Fruit fly (Drosophila melanogaster): Measurements from ENCODE around the gene CG6118.

Gene CG6118

DNA sequence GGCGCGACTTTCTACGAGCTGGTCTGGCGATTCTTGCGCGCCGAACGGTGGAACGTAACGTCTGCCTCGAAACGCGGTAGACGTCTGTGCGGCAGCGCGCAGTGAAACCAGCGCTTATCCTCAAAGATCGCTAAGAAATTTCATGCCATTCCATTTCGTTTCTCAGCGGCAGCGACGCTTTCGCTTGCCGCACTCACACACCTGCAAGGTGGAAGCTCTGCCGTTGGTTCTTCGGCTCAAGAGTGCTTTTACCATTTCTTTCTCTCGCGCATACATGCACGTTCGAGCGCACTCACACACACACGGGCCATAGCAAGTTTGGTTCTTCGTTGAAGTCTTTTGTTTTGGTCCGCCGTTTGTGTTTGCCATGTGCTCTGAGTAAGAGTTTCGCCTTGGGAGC is at the start of gene CG6118:
Gene CG6118, minus strand, starts transcription at position 63 of the 400 bp plus-strand sequence.
- no peak for TF ChIP-seq Myc (optimal IDR thresholded peaks at IDR 0.05)
- TF ChIP-seq psq (optimal IDR thresholded peaks at IDR 0.05): no peak
- TF ChIP-seq insv (optimal IDR thresholded peaks at IDR 0.05): no peak
- no peak for TF ChIP-seq Sin3A (optimal IDR thresholded peaks at IDR 0.05)
- TF ChIP-seq ttk (optimal IDR thresholded peaks at IDR 0.05): no peak
- TF ChIP-seq h (optimal IDR thresholded peaks at IDR 0.05): no peak

DNA sequence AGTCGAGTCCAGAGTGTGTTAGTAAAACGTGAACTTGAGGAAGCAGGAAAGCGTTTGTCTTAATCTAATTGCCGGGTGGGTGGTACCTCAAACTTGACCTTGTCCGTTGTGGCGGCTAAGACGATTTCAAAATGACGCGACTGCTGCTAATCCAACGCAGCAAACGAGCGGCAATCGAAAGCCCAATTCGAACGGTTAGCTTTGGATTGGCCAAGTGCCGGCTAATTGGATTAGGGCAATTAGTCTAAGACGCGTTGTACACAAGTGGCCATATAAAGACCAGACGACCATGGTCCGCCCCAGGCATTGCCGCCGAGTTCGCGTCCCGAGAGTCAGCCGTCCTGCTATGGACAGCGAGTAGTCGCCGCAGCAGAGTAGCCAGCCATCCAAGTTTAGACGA is 48.3 kb upstream of the CG6118 start, which contains the start of gene Rh6:
Gene Rh6, plus strand, starts transcription at position 301 of the 400 bp plus-strand sequence.
- TF ChIP-seq ttk (optimal IDR thresholded peaks at IDR 0.05) (no peak), h (optimal IDR thresholded peaks at IDR 0.05) (no peak), insv (optimal IDR thresholded peaks at IDR 0.05) (no peak), psq (optimal IDR thresholded peaks at IDR 0.05) (no peak), Sin3A (optimal IDR thresholded peaks at IDR 0.05) (no peak), Myc (optimal IDR thresholded peaks at IDR 0.05) (no peak)

DNA sequence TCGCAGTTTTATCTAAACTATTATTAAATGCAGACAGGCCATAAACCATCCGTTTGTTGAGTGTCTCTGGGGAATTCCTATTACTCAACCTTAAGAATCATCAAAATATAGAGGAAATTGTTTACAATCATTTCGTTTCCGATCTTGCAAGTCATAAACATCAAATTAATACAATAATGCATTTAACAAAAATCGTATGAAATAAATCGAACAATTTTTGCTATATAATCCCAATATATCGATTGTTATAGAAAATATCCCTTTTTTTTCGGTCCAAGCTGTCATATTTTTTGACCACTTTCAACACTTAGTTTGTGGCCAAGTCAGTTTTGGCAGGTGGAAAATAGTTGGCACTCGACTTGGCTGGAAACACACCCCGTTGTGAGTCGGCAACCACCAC is 47.1 kb upstream of the CG6118 start, which contains the start of gene B9d1:
Gene B9d1, plus strand, starts transcription at position 301 of the 400 bp plus-strand sequence.
- TF ChIP-seq Myc (optimal IDR thresholded peaks at IDR 0.05) (no peak), Sin3A (optimal IDR thresholded peaks at IDR 0.05) (no peak), ttk (optimal IDR thresholded peaks at IDR 0.05) (no peak), h (optimal IDR thresholded peaks at IDR 0.05) (no peak), psq (optimal IDR thresholded peaks at IDR 0.05) (no peak), insv (optimal IDR thresholded peaks at IDR 0.05) (no peak)

DNA sequence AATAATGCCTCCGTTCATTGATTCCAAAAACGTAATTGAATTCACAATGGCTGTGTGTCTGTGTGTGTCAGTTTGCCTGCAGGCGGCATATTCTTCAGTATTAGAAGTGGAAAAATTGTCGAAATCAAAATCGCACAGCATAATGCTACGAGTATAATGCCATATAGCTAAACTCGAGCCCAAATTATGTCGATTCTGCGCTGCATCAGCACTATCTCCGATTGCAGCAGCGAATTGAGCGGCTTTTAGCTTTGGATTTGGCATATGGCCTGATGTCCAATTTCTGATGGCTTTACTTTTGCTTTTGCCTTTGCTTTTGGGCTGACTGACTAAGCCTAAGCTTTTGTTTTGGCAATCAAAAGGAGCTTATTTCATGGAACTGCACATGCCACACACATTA is 45.5 kb upstream of the CG6118 start:
- no peak for TF ChIP-seq psq (optimal IDR thresholded peaks at IDR 0.05)
- no peak for TF ChIP-seq Sin3A (optimal IDR thresholded peaks at IDR 0.05)
- no peak for TF ChIP-seq ttk (optimal IDR thresholded peaks at IDR 0.05)
- TF ChIP-seq h (optimal IDR thresholded peaks at IDR 0.05): no peak
- no peak for TF ChIP-seq Myc (optimal IDR thresholded peaks at IDR 0.05)

DNA sequence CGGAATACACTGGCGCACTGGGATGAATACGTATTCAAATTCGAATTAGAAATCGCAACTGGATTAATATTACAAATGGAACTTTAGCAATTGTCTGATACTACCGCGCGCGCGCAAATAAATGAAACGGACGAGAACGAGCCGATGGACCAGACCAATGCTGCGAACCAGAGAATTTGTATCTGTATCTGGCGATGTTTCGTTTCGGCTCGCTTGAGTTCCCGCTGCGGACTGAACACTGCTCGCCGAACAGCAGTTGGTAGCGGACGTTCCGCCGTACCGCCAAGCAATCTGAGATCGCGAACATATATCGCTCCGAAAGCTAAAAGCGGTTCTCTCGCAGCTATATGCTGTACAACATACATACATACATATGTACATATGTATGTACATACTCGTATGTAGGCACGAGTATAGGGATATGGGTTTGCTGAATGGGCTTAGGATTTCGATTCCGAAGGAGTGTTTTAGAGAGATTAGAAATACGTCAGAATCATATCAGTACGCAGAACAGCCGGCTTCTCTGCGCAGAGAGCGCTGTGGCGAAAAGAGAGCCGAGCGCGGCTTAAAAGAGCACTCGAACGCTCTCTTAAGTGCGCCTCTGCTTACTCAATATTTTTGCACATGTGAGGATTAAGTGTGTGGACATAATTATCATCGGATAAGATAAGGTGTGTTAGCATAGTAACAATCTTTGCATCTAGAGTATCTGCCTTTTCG is 41.6 kb upstream of the CG6118 start, which contains the start of gene AdamTS-A:
Gene AdamTS-A, minus strand, starts transcription at position 221 of the 720 bp plus-strand sequence.
- TF ChIP-seq psq (optimal IDR thresholded peaks at IDR 0.05): no peak
- TF ChIP-seq Myc (optimal IDR thresholded peaks at IDR 0.05): no peak
- no peak for TF ChIP-seq ttk (optimal IDR thresholded peaks at IDR 0.05)
- TF ChIP-seq insv (optimal IDR thresholded peaks at IDR 0.05): no peak
- no peak for TF ChIP-seq Sin3A (optimal IDR thresholded peaks at IDR 0.05)
- TF ChIP-seq h (optimal IDR thresholded peaks at IDR 0.05): no peak

DNA sequence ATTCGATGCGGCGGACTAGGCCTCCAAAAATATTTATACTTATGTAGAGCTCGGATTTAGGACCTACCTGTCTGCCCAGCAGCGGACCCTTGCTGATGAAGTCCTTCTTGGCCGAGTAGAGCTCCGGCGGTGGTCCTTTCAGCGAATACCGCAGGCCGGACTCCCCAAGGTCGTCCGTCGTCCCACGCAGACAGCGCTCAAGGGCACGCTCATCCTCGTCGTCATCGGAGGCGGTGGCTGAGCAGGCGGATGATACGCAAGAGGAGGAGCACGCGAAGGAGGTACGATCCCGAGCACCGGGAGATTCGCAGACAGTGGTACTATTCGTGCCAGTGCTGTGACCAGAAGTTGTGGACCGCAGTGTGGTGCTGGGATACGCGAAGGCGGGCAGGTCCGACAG is 40.3 kb upstream of the CG6118 start:
- TF ChIP-seq psq (optimal IDR thresholded peaks at IDR 0.05) (no peak), Myc (optimal IDR thresholded peaks at IDR 0.05) (no peak), insv (optimal IDR thresholded peaks at IDR 0.05) (no peak), h (optimal IDR thresholded peaks at IDR 0.05) (no peak), ttk (optimal IDR thresholded peaks at IDR 0.05) (no peak), Sin3A (optimal IDR thresholded peaks at IDR 0.05) (no peak)

DNA sequence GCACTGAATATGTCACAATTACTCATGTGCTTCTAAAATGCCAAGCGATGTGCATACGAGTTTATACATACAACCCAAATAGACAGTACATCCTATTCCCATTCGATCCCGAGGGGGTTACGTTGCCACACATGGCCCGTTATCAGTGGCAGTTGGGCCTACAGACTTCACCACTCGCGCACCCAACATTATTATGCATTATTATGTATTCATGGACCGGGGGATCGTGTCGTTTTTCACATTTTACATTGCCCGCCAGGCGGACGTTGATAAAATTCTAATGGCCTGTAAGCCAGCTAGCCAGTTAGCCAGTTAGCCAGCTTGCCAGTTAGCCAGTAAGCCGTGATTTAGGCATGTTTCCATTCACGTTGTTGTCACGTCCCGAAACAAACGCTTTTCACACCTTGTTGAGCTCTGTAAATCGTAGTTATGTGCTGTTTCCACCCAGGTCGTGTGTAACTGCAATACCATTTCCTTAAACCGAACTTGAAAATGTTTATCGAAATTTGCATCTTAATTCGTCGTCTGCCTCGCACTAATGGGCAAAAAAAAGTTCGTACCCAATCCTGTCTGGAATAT is 38.9 kb upstream of the CG6118 start:
- TF ChIP-seq h (optimal IDR thresholded peaks at IDR 0.05): no peak

DNA sequence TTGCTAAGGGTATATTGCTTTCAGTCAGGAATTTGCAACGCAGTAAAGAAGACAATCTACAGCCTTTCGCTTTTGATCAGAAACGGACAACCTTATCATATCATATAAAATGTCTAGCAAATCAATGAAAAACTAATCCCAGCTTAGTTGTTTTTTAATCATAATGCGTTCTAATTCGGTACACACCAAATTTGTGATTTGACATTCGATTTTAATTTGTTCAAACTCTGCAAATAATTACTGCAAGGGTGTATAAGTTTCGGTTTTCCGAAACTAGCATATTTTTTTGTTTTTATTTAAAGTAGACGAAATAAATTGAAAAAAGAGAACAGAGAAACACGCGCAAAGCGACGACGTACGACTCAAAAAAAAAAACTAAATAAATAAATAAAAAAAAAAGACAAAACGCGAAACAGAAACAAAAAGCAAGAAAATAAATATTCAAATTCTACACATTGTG is 38.2 kb upstream of the CG6118 start:
- TF ChIP-seq insv (optimal IDR thresholded peaks at IDR 0.05) (no peak), h (optimal IDR thresholded peaks at IDR 0.05) (no peak), ttk (optimal IDR thresholded peaks at IDR 0.05) (no peak), Myc (optimal IDR thresholded peaks at IDR 0.05) (no peak), Sin3A (optimal IDR thresholded peaks at IDR 0.05) (no peak), psq (optimal IDR thresholded peaks at IDR 0.05) (no peak)

DNA sequence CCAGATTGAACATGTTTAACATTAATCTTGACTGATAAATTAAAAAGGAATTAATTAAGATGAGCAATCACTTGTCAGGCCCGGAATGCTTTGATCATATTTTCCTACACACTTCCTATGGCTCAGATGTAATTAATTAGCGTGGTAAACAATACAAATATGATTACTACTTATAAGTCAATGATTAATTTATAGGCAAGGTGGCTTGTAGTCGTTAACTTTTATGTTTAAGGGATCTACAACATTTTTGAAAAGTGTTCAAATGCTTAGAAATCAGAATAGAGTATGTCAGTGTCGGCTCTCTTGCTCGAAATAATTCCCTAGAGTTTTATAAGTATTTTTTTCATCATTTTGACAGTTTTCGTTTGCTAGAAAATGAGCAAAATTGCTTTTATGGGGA is 37.2 kb upstream of the CG6118 start:
- TF ChIP-seq ttk (optimal IDR thresholded peaks at IDR 0.05) (no peak), h (optimal IDR thresholded peaks at IDR 0.05) (no peak), insv (optimal IDR thresholded peaks at IDR 0.05) (no peak), Myc (optimal IDR thresholded peaks at IDR 0.05) (no peak)

DNA sequence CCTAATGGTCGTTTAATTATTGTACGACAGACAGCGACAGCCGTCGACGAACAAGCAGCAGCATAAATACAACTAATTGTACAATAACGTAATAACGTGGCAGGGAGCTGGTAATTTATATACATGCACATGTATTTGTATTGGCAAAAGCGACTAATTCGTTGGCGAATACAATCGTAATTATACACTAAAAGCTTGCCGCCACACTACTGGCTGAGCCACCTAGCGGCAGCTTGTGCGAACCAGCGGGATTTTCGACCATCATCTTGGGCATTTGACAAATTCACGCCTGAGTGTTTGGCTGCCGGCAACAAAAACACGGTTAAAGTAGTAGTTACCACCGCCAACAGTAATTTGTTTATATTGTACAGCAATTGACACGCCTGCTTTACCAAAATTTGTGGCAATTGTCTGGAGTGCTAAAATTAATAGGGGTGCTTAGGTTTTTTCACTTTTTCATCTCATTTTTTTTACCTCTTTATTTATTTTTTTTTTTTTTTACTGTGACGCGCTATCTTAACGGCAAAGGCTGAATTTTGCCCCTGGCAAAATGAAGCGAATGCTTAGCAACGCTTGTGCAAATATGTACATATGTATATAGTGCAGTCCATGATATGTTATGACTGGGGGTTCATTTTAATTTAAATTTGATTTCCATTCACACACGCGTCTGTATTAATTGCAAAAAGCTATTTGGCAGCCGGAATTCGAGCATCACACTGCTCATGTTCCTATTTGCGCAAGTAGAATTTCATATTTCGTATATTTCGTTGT is 33.6 kb upstream of the CG6118 start:
- TF ChIP-seq insv (optimal IDR thresholded peaks at IDR 0.05) (no peak), Myc (optimal IDR thresholded peaks at IDR 0.05) (no peak), Sin3A (optimal IDR thresholded peaks at IDR 0.05) (no peak), psq (optimal IDR thresholded peaks at IDR 0.05) (no peak), ttk (optimal IDR thresholded peaks at IDR 0.05) (no peak), h (optimal IDR thresholded peaks at IDR 0.05) (no peak)

DNA sequence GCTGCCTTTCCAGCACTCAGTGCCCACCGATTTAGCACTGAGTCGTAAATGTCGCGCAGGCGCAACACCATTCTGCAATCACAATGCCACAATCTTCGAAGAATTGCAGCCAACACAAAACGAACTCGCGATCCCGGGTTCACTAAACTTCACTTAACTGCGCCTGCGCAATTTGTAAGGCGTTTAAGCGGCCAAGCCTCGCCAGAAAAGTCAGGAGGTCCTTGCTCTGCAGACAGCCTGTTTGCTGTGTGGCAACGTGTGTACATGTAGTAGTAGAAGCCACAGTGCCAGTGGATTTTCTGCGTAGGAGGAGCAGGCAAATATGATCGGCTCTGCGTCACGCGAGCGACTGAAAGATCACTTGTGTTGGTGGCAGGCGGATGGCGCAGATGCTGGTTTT is 28.6 kb upstream of the CG6118 start:
- TF ChIP-seq insv (optimal IDR thresholded peaks at IDR 0.05) (no peak), Myc (optimal IDR thresholded peaks at IDR 0.05) (no peak), Sin3A (optimal IDR thresholded peaks at IDR 0.05) (no peak), ttk (optimal IDR thresholded peaks at IDR 0.05) (no peak), psq (optimal IDR thresholded peaks at IDR 0.05) (no peak), h (optimal IDR thresholded peaks at IDR 0.05) (no peak)

DNA sequence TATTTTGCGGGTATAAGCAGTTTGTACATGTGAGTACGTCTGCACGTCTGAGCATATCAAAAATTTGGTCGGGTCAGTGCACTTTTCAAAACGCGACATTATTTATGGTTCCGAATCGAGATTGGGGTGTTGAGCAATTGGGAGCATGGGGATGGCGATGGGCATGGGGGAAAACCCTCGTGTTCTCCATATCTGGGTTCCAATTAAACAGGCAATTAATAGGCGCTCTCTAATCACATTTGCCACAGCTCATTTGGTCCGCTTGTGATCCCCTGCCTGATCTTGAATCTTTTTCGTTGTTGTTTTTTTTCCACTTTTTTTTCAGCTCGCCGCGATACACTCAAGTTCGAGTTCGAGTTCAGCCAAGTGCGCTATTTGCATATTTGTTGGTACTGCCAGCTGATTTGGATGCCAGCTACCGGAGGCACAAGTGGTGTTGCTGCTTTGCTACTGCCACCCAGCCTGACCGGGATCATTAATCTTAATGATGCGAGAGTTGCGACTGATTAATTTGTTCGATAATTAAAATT is 23.7 kb upstream of the CG6118 start:
- no peak for TF ChIP-seq ttk (optimal IDR thresholded peaks at IDR 0.05)
- TF ChIP-seq Sin3A (optimal IDR thresholded peaks at IDR 0.05): no peak
- no peak for TF ChIP-seq psq (optimal IDR thresholded peaks at IDR 0.05)
- no peak for TF ChIP-seq Myc (optimal IDR thresholded peaks at IDR 0.05)
- no peak for TF ChIP-seq insv (optimal IDR thresholded peaks at IDR 0.05)

Measured in Kc167 (cell line).